Worm (Caenorhabditis elegans) whole organism, L4/young adult: ENCODE measurements around the gene R07B1.11.

ENCODE experiments used
- dao-5 ChIP-seq: sonication (generic microtip); optimal IDR thresholded peaks from 2 replicates; lab custom pipeline; 2016; ENCODE audit warnings: missing genotype, missing genetic modification characterization, moderate library complexity, missing compliant biosample characterization
- him-1 ChIP-seq: sonication (generic microtip); optimal IDR thresholded peaks from 2 replicates; lab custom pipeline; 2016; ENCODE audit warnings: missing genotype, missing genetic modification reagents, missing genetic modification characterization, missing compliant biosample characterization

DNA sequence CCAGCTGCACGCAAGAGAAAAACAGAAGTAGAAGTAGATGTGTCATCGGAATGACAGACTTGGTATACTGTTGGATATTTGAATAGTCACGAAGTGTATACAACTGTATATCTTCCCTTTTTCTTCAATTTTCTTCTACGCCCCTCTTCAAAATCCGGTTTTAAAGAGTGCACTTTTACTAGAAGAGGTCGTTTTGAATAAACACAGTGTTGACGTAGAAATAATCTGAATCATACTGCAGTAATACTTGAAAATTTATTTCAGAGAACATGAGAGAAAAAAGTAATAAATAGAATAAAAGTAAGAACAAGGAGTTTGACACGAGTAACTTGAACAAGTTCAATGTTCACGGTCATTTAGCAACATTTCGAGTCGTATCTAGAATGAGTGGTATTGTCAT is 15.8 kb downstream of the R07B1.11 start, which contains the start of gene R07B1.8:
- TF ChIP-seq him-1 (tag; lab: Kevin White, UChicago) (no peak), dao-5 (no peak)
